Worm (Caenorhabditis elegans) whole organism, L4 larva: ENCODE measurements around the gene nac-3.

Experiments
- D1046.2 ChIP-seq: fragments of 200-800 bp; sonication (Bioruptor generic); IDR thresholded peaks from 2 replicates; pipeline ENCODE4 v1.3.6; 2022; ENCODE audit warnings: missing genetic modification characterization, missing compliant biosample characterization
- F37D6.2 ChIP-seq: sonication (generic microtip); optimal IDR thresholded peaks from 2 replicates; lab custom pipeline; 2016; ENCODE audit warnings: mild to moderate bottlenecking, missing genetic modification characterization, missing compliant biosample characterization
- Y105C5A.15 ChIP-seq: fragments of 200-800 bp; sonication (Bioruptor generic); IDR thresholded peaks from 2 replicates; pipeline ENCODE4 v1.3.6; 2022; ENCODE audit warnings: missing genetic modification characterization, missing compliant biosample characterization
- ZK337.2 ChIP-seq: fragments of 200-800 bp; sonication (Bioruptor generic); IDR thresholded peaks from 2 replicates; pipeline ENCODE4 v1.3.6; 2022; ENCODE audit warnings: missing genetic modification reagents, missing genetic modification characterization, missing compliant biosample characterization
- aha-1 ChIP-seq: fragments of 150-350 bp; peaks from one replicate; lab custom pipeline; 2014; ENCODE audit warnings: missing biosample characterization, missing genetic modification characterization
- aly-2 ChIP-seq: sonication (generic microtip); optimal IDR thresholded peaks from 2 replicates; lab custom pipeline; 2018; ENCODE audit warnings: missing biosample characterization, missing genetic modification characterization
- dmd-6 ChIP-seq: fragments of 200-800 bp; sonication (Bioruptor generic); IDR thresholded peaks from 2 replicates; pipeline ENCODE4 v1.3.6; 2022; ENCODE audit warnings: missing genetic modification reagents, missing genetic modification characterization, missing compliant biosample characterization
- dmd-9 ChIP-seq: fragments of 200-800 bp; sonication (Bioruptor generic); IDR thresholded peaks from 2 replicates; pipeline ENCODE4 v1.3.6; 2022; ENCODE audit warnings: missing genetic modification reagents, missing genetic modification characterization, missing compliant biosample characterization
- fkh-10 ChIP-seq: fragments of 150-350 bp; optimal IDR thresholded peaks from 2 replicates; lab custom pipeline; 2014; ENCODE audit warnings: missing biosample characterization, missing genetic modification reagents, missing genetic modification characterization
- hmg-1.1 ChIP-seq: fragments of 200-800 bp; sonication (Bioruptor generic); IDR thresholded peaks from 2 replicates; pipeline ENCODE4 v1.3.6; 2022; ENCODE audit warnings: missing genetic modification reagents, missing genetic modification characterization, missing compliant biosample characterization
- lin-1 ChIP-seq: fragments of 200-800 bp; sonication (Bioruptor generic); IDR thresholded peaks from 2 replicates; pipeline ENCODE4 v1.3.6; 2022; ENCODE audit warnings: missing genetic modification reagents, missing genetic modification characterization, missing compliant biosample characterization
- lsy-2 ChIP-seq, 2 experiments: fragments of 150-350 bp in 1 of 2; sonication (generic microtip) in 1 of 2; optimal IDR thresholded peaks; 2 replicates each; lab custom pipeline; 2014 to 2017; ENCODE audit warnings: missing biosample characterization in 2 of 2, missing genetic modification characterization in 2 of 2
- madf-9 ChIP-seq: fragments of 200-800 bp; sonication (Bioruptor generic); conservative IDR thresholded peaks from 2 replicates; pipeline ENCODE4 v1.3.6; 2022; ENCODE audit warnings: missing genetic modification reagents, missing genetic modification characterization, missing compliant biosample characterization
- mdl-1 ChIP-seq, 2 experiments: fragments of 150-350 bp in 1 of 2; sonication (generic microtip) in 1 of 2; optimal IDR thresholded peaks; 2 replicates each; lab custom pipeline; 2014 to 2017; ENCODE audit warnings: missing biosample characterization in 2 of 2, missing genetic modification characterization in 2 of 2
- mxl-3 ChIP-seq: fragments of 200-800 bp; sonication (Bioruptor generic); optimal IDR thresholded peaks from 2 replicates; lab custom pipeline; 2018; ENCODE audit warnings: mild to moderate bottlenecking, missing genetic modification characterization, missing compliant biosample characterization
- nhr-28 ChIP-seq: fragments of 150-350 bp; optimal IDR thresholded peaks from 2 replicates; lab custom pipeline; 2014; ENCODE audit warnings: missing biosample characterization, missing genetic modification characterization
- nhr-6 ChIP-seq: fragments of 150-350 bp; optimal IDR thresholded peaks from 2 replicates; lab custom pipeline; 2014; ENCODE audit warnings: missing biosample characterization, missing genetic modification characterization
- nhr-77 ChIP-seq: fragments of 150-350 bp; optimal IDR thresholded peaks from 2 replicates; lab custom pipeline; 2014; ENCODE audit warnings: missing biosample characterization, missing genetic modification characterization
- sdz-12 ChIP-seq: fragments of 200-800 bp; sonication (Bioruptor generic); optimal IDR thresholded peaks from 2 replicates; lab custom pipeline; 2018; ENCODE audit warnings: mild to moderate bottlenecking, missing genetic modification characterization, missing compliant biosample characterization
- snpc-1.2 ChIP-seq: fragments of 200-800 bp; sonication (Bioruptor generic); IDR thresholded peaks from 2 replicates; pipeline ENCODE4 v1.3.6; 2022; ENCODE audit warnings: missing genetic modification reagents, missing genetic modification characterization, missing compliant biosample characterization
- snpc-4 ChIP-seq: fragments of 150-350 bp; optimal IDR thresholded peaks from 2 replicates; lab custom pipeline; 2014; ENCODE audit warnings: missing biosample characterization, missing genetic modification characterization
- spr-3 ChIP-seq: fragments of 200-800 bp; sonication (Bioruptor generic); optimal IDR thresholded peaks from 2 replicates; lab custom pipeline; 2018; ENCODE audit warnings: mild to moderate bottlenecking, missing genetic modification characterization, missing compliant biosample characterization
- tra-1 ChIP-seq: fragments of 200-800 bp; sonication (Bioruptor generic); IDR thresholded peaks from 2 replicates; pipeline ENCODE4 v1.3.6; 2022; ENCODE audit warnings: missing genetic modification reagents, missing genetic modification characterization, missing compliant biosample characterization
- unc-62 ChIP-seq, 3 experiments: fragments of 150-350 bp in 1 of 3; sonication (generic microtip); optimal IDR thresholded peaks in 2 of 3; peaks in 1 of 3; 1 replicate in 1 of 3; 2 replicates in 2 of 3; lab custom pipeline; 2014 to 2017; ENCODE audit warnings: missing biosample characterization in 3 of 3, missing genetic modification characterization in 3 of 3, missing genetic modification reagents in 3 of 3, missing genotype in 1 of 3
- vab-7 ChIP-seq: fragments of 200-800 bp; sonication (Bioruptor generic); IDR thresholded peaks from 2 replicates; pipeline ENCODE4 v1.3.6; 2022; ENCODE audit warnings: missing genetic modification reagents, missing genetic modification characterization, missing compliant biosample characterization
- zfp-3 ChIP-seq: fragments of 200-800 bp; sonication (Bioruptor generic); conservative IDR thresholded peaks from 2 replicates; pipeline ENCODE4 v1.3.6; 2022; ENCODE audit warnings: missing genetic modification reagents, missing genetic modification characterization, missing compliant biosample characterization
- ztf-11 ChIP-seq: fragments of 150-350 bp; optimal IDR thresholded peaks from 2 replicates; lab custom pipeline; 2014; ENCODE audit warnings: missing biosample characterization, missing genetic modification characterization
- ztf-7 ChIP-seq: fragments of 150-350 bp; optimal IDR thresholded peaks from 2 replicates; lab custom pipeline; 2014; ENCODE audit warnings: missing biosample characterization, missing genetic modification characterization

The nac-3 gene

ce11 chrIII:10170265-10170664 is 17.7 kb downstream of the nac-3 start (continued):
- TF ChIP-seq ztf-7 (tag; lab: Kevin White, UChicago) (no peak), vab-7 (GFP tag; lab: Robert Waterston, UW) (no peak), Y105C5A.15 (no peak), tra-1 (GFP tag; lab: Robert Waterston, UW) (no peak), nhr-28 (tag; lab: Kevin White, UChicago) (peak; percentile 38), snpc-1.2 (GFP tag; lab: Robert Waterston, UW) (no peak), ZK337.2 (GFP tag; lab: Robert Waterston, UW) (0 out of 2 replicates have a peak, but pooled peaks have one; percentile 34), sdz-12 (GFP tag; lab: Kevin White, UChicago) (no peak), mxl-3 (peak; percentile 58)

- TF ChIP-seq dmd-6 (GFP tag; lab: Robert Waterston, UW) (no peak), unc-62 (GFP tag; optimal IDR thresholded peaks at IDR 0.05 in 1 of 2; lab: Kevin White, UChicago) (peak in 1 of 2 experiments; percentile 99), unc-62 (tag; optimal IDR thresholded peaks at IDR 0.05; lab: Kevin White, UChicago) (no peak), madf-9 (GFP tag; lab: Robert Waterston, UW) (no peak), nhr-6 (tag; lab: Kevin White, UChicago) (no peak), aly-2 (tag; lab: Kevin White, UChicago) (no peak), dmd-9 (GFP tag; lab: Robert Waterston, UW) (no peak), lin-1 (no peak), spr-3 (no peak)
- TF ChIP-seq, all 104 proteins: peak for 1
Observed at ce11 chrIII:10178023-10178422, 25.4 kb downstream of the nac-3 start.

ce11 chrIII:10178552-10178951 is 26.0 kb downstream of the nac-3 start:
- TF ChIP-seq unc-62 (GFP tag; optimal IDR thresholded peaks at IDR 0.05 in 1 of 2; lab: Kevin White, UChicago), result peak in 1 of 2 experiments; percentile 19
- no peak for TF ChIP-seq unc-62 (tag; optimal IDR thresholded peaks at IDR 0.05; lab: Kevin White, UChicago)
- no peak for TF ChIP-seq nhr-6 (tag; lab: Kevin White, UChicago)
- no peak for TF ChIP-seq F37D6.2 (tag; lab: Kevin White, UChicago)
- no peak for TF ChIP-seq zfp-3 (GFP tag; lab: Robert Waterston, UW)
- TF ChIP-seq mdl-1 (tag; optimal IDR thresholded peaks at IDR 0.05; lab: Kevin White, UChicago), result no peak
- TF ChIP-seq snpc-1.2 (GFP tag; lab: Robert Waterston, UW), result no peak
- peak; percentile 95 for TF ChIP-seq aha-1

- TF ChIP-seq nhr-77, result no peak
- TF ChIP-seq unc-62 (GFP tag; optimal IDR thresholded peaks at IDR 0.05 in 1 of 2; lab: Kevin White, UChicago), result peak in 1 of 2 experiments; percentile 97
- no peak for TF ChIP-seq unc-62 (tag; optimal IDR thresholded peaks at IDR 0.05; lab: Kevin White, UChicago)
- TF ChIP-seq ztf-11 (tag; lab: Kevin White, UChicago), result no peak
Observed at ce11 chrIII:10179444-10179843, 26.8 kb downstream of the nac-3 start.

ce11 chrIII:10181868-10182267 is 29.3 kb downstream of the nac-3 start:
- TF ChIP-seq snpc-4 (no peak), unc-62 (GFP tag; optimal IDR thresholded peaks at IDR 0.05 in 1 of 2; lab: Kevin White, UChicago) (peak in 1 of 2 experiments; percentile 90), unc-62 (tag; optimal IDR thresholded peaks at IDR 0.05; lab: Kevin White, UChicago) (no peak)

- TF ChIP-seq tra-1 (GFP tag; lab: Robert Waterston, UW) (no peak), unc-62 (GFP tag; optimal IDR thresholded peaks at IDR 0.05 in 1 of 2; lab: Kevin White, UChicago) (peak in 1 of 2 experiments; percentile 49), unc-62 (tag; optimal IDR thresholded peaks at IDR 0.05; lab: Kevin White, UChicago) (no peak)
- TF ChIP-seq, all 104 proteins: peak for 1
Observed at ce11 chrIII:10186160-10186559, 33.6 kb downstream of the nac-3 start, which contains the start of gene unc-47. Gene unc-47 (minus strand): TSS chrIII:10186260.

ce11 chrIII:10187840-10188239 is 35.2 kb downstream of the nac-3 start:
- TF ChIP-seq fkh-10 (GFP tag; lab: Kevin White, UChicago) (peak; percentile 75), hmg-1.1 (GFP tag; lab: Robert Waterston, UW) (peak; percentile 66), D1046.2 (GFP tag; lab: Robert Waterston, UW) (no peak), lsy-2 (tag; optimal IDR thresholded peaks at IDR 0.05; lab: Kevin White, UChicago) (peak in 1 of 2 experiments; percentile 8), aha-1 (peak; percentile 43)
